Worm (Caenorhabditis elegans): ENCODE results near the gene Y75B12B.1.

DNA sequence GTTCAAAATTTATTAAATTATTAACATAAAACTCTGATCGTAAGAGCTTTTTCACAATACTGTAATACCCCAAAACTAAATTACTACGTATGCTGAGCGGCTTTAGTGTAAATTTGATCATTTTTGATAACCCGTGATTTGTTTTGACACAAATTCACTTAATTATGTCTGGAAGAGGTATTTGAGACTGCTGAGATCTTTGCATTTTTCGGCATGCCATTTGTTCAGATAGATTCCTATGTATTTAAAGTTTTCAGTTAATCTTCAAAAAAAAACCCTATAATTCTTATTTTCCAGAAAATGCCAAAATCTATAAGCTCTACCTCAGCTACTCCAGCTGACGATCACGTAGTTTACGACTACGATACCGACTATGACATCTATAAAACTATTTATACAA is 45.7 kb downstream of the Y75B12B.1 start, which contains the start of gene srw-15:
- TF ChIP-seq dao-5 (tag; optimal IDR thresholded peaks at IDR 0.05): no peak
- no peak for TF ChIP-seq him-1 (tag; optimal IDR thresholded peaks at IDR 0.05)

All from whole organism, L4/young adult.